Fruit fly (Drosophila melanogaster): ENCODE results near the gene CG12535.

CG12535 gene

DNA sequence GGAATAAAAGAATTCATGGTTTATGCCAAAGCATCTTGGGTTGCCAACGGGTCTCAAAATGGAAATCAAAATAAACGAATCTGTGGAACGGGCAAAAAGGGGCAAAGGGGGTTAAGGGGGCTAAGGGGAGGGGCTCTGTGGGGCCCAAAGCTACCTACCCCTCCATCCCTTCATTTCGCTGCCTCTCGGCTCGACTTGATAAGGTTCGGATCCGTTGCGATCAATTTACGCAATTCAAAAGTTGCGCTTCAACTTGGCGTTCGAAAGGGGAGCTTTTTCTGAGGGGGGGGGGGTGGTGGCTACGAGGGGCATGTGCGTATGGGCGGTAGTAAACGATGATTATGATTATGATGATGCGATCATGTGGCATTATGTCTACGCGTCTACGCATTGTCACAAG, 43.3 kb downstream of the CG12535 start (continued):
- TF ChIP-seq CG6854 (GFP tag; optimal IDR thresholded peaks at IDR 0.05) (no peak), eyg (GFP tag; optimal IDR thresholded peaks at IDR 0.05) (no peak), gcm (GFP tag; optimal IDR thresholded peaks at IDR 0.05) (no peak), az2 (GFP tag; optimal IDR thresholded peaks at IDR 0.05) (no peak), onecut (GFP tag; IDR thresholded peaks at IDR 0.05) (no peak), HLH4C (GFP tag; IDR thresholded peaks at IDR 0.05; ENCODE audit: partially characterized antibody) (no peak), chn (GFP tag; optimal IDR thresholded peaks at IDR 0.05) (no peak), sna (GFP tag; IDR thresholded peaks at IDR 0.05; ENCODE audit: partially characterized antibody) (no peak), CG2120 (GFP tag; optimal IDR thresholded peaks at IDR 0.05) (no peak), CG1647 (GFP tag; optimal IDR thresholded peaks at IDR 0.05) (no peak), chif (GFP tag; optimal IDR thresholded peaks at IDR 0.05) (no peak), CG14667 (GFP tag; IDR thresholded peaks at IDR 0.05) (no peak), D19B (GFP tag; optimal IDR thresholded peaks at IDR 0.05) (no peak), CG4707 (GFP tag; optimal IDR thresholded peaks at IDR 0.05) (no peak), shn (GFP tag; optimal IDR thresholded peaks at IDR 0.05) (no peak), gro (GFP tag; optimal IDR thresholded peaks at IDR 0.05) (no peak), CG18619 (GFP tag; optimal IDR thresholded peaks at IDR 0.05) (no peak), CG4328 (GFP tag; optimal IDR thresholded peaks at IDR 0.05) (no peak), HLH54F (GFP tag; optimal IDR thresholded peaks at IDR 0.05) (no peak), Sox102F (GFP tag; optimal IDR thresholded peaks at IDR 0.05) (no peak), CG9609 (GFP tag; optimal IDR thresholded peaks at IDR 0.05) (no peak), Hr78 (GFP tag; optimal IDR thresholded peaks at IDR 0.05) (no peak), prd (optimal IDR thresholded peaks at IDR 0.05) (no peak), prd (GFP tag; IDR thresholded peaks at IDR 0.05) (no peak), z (GFP tag; IDR thresholded peaks at IDR 0.05) (no peak), CG11695 (GFP tag; IDR thresholded peaks at IDR 0.05) (no peak), Tbp (GFP tag; optimal IDR thresholded peaks at IDR 0.05) (no peak), ci (GFP tag; IDR thresholded peaks at IDR 0.05) (no peak), mirr (GFP tag; optimal IDR thresholded peaks at IDR 0.05) (no peak), CG9876 (GFP tag; optimal IDR thresholded peaks at IDR 0.05) (no peak), CG34376 (GFP tag; optimal IDR thresholded peaks at IDR 0.05) (peak; percentile 65), chm (GFP tag; IDR thresholded peaks at IDR 0.05) (no peak), HmgZ (tag; optimal IDR thresholded peaks at IDR 0.05) (no peak), jing (GFP tag; optimal IDR thresholded peaks at IDR 0.05) (no peak), Six4 (GFP tag; optimal IDR thresholded peaks at IDR 0.05) (no peak), trem (tag; optimal IDR thresholded peaks at IDR 0.05) (no peak), NfI (GFP tag; optimal IDR thresholded peaks at IDR 0.05) (no peak), TFAM (GFP tag; optimal IDR thresholded peaks at IDR 0.05) (no peak), dmrt11E (tag; optimal IDR thresholded peaks at IDR 0.05) (no peak), ash1 (GFP tag; optimal IDR thresholded peaks at IDR 0.05) (peak; percentile 40), CG5180 (GFP tag; optimal IDR thresholded peaks at IDR 0.05) (no peak), Ets97D (GFP tag; optimal IDR thresholded peaks at IDR 0.05) (no peak), CG11696 (GFP tag; IDR thresholded peaks at IDR 0.05) (no peak), nerfin-2 (GFP tag; IDR thresholded peaks at IDR 0.05; ENCODE audit: partially characterized antibody) (no peak), Deaf1 (tag; optimal IDR thresholded peaks at IDR 0.05) (peak; percentile 29), CG9727 (GFP tag; optimal IDR thresholded peaks at IDR 0.05) (peak; percentile 16), tll (GFP tag; optimal IDR thresholded peaks at IDR 0.05) (no peak), CG32772 (GFP tag; IDR thresholded peaks at IDR 0.05) (no peak), CHES-1-like (GFP tag; optimal IDR thresholded peaks at IDR 0.05) (no peak), NC2β (GFP tag; optimal IDR thresholded peaks at IDR 0.05) (no peak), HLHmδ (GFP tag; optimal IDR thresholded peaks at IDR 0.05) (no peak), nmo (GFP tag; optimal IDR thresholded peaks at IDR 0.05) (no peak)
